Fruit fly (Drosophila melanogaster): ENCODE measurements around the gene RpS25.

DNA sequence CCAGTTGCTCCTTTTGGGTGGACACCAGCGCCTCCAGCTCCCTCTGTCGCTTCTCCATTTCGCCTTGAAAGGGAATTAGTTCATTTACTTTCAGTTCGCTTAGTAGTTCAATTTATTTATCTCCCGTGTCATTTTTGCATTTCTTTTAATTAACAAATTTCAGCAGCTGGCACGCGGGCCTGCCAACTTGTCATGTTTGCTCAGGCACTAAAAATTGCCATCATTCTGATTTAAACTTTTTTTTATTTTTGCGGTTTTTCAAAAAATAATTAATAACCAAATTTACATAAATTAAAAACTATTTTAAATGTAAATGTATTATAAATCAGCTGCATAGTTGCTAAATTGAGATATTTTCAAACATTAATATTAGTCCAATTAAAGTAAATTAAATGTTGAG is 14.3 kb upstream of the RpS25 start, which contains the start of gene GCC88:
- TF ChIP-seq h (optimal IDR thresholded peaks at IDR 0.05) = no peak
- TF ChIP-seq ttk (optimal IDR thresholded peaks at IDR 0.05) = no peak
